Worm (Caenorhabditis elegans) whole organism, L1 larva: ENCODE measurements around the gene Y50D4A.6.

ENCODE experiments used
- lin-15B ChIP-seq: fragments of 150-350 bp; sonication (generic microtip); optimal IDR thresholded peaks from 3 replicates; lab custom pipeline; 2014; ENCODE audit warnings: missing biosample characterization, missing genetic modification characterization
- lir-3 ChIP-seq: sonication (generic microtip); optimal IDR thresholded peaks from 2 replicates; lab custom pipeline; 2016; ENCODE audit warnings: mild to moderate bottlenecking, missing genetic modification characterization, moderate library complexity, missing compliant biosample characterization; ENCODE audit not compliant: poor library complexity
- ztf-11 ChIP-seq, 2 experiments: sonication (generic microtip); optimal IDR thresholded peaks; 2 replicates each; lab custom pipeline; 2016 to 2017; ENCODE audit warnings: missing genetic modification characterization in 2 of 2, missing biosample characterization in 1 of 2, missing compliant biosample characterization in 1 of 2

ce11 chrV:1220509-1220908 lies 21.4 kb upstream of the Y50D4A.6 start, which contains the start of gene Y50D4A.10:
- TF ChIP-seq ztf-11 (tag; optimal IDR thresholded peaks at IDR 0.05; lab: Kevin White, UChicago) (no peak), lir-3 (tag; lab: Kevin White, UChicago) (no peak), lin-15B (tag; lab: Kevin White, UChicago) (no peak)
